Fruit fly (Drosophila melanogaster): ENCODE data around the gene dos.
A peak's percentile ranks its signal among the peaks of the same experiment; 100 is the strongest.

The dos gene

dm6 chr3L:2568274-2568673, 20.9 kb upstream of the dos start:
- TF ChIP-seq tj (GFP tag; optimal IDR thresholded peaks at IDR 0.05) = peak; percentile 5
- no peak for TF ChIP-seq pad (GFP tag; optimal IDR thresholded peaks at IDR 0.05)

dm6 chr3L:2570269-2570723, 18.9 kb upstream of the dos start:
- peak; percentile 81 for TF ChIP-seq CG33017 (tag; optimal IDR thresholded peaks at IDR 0.05)
- peak; percentile 80 for TF ChIP-seq CG11617 (GFP tag; optimal IDR thresholded peaks at IDR 0.05)
- peak; percentile 43 for TF ChIP-seq pad (GFP tag; optimal IDR thresholded peaks at IDR 0.05)
- TF ChIP-seq ovo (GFP tag; optimal IDR thresholded peaks at IDR 0.05) = no peak
- TF ChIP-seq CG12768 (GFP tag; optimal IDR thresholded peaks at IDR 0.05) = peak; percentile 19
- TF ChIP-seq Hr96 (GFP tag; optimal IDR thresholded peaks at IDR 0.05) = peak; percentile 65
- no peak for TF ChIP-seq CG5204 (GFP tag; optimal IDR thresholded peaks at IDR 0.05)
- peak; percentile 31 for TF ChIP-seq CG1620 (GFP tag; optimal IDR thresholded peaks at IDR 0.05)
- peak; percentile 84 for TF ChIP-seq CG14711 (tag; optimal IDR thresholded peaks at IDR 0.05)
- TF ChIP-seq cic (GFP tag; optimal IDR thresholded peaks at IDR 0.05) = no peak
- TF ChIP-seq kay (GFP tag; ENCODE audit: borderline replicate concordance) = no peak
- TF ChIP-seq Crg-1 (GFP tag; optimal IDR thresholded peaks at IDR 0.05) = peak; percentile 41
- TF ChIP-seq toe (GFP tag; optimal IDR thresholded peaks at IDR 0.05) = no peak
- TF ChIP-seq Mnt (GFP tag; optimal IDR thresholded peaks at IDR 0.05) = peak; percentile 56
- TF ChIP-seq tj (GFP tag; optimal IDR thresholded peaks at IDR 0.05) = peak; percentile 97
- TF ChIP-seq Clk (GFP tag; optimal IDR thresholded peaks at IDR 0.05) = no peak
- no peak for TF ChIP-seq cnc (optimal IDR thresholded peaks at IDR 0.05)
- peak; percentile 88 for TF ChIP-seq bab1 (GFP tag; optimal IDR thresholded peaks at IDR 0.05)
- peak; percentile 92 for TF ChIP-seq CG7101 (tag; optimal IDR thresholded peaks at IDR 0.05)
- TF ChIP-seq CG7045 (GFP tag; optimal IDR thresholded peaks at IDR 0.05) = peak; percentile 56

- TF ChIP-seq CG7101 (tag; optimal IDR thresholded peaks at IDR 0.05) = peak; percentile 27
- peak; percentile 62 for TF ChIP-seq CG7045 (GFP tag; optimal IDR thresholded peaks at IDR 0.05)
- no peak for TF ChIP-seq bab1 (GFP tag; optimal IDR thresholded peaks at IDR 0.05)
- TF ChIP-seq CG1620 (GFP tag; optimal IDR thresholded peaks at IDR 0.05) = no peak
- TF ChIP-seq ovo (GFP tag; optimal IDR thresholded peaks at IDR 0.05) = no peak
- TF ChIP-seq CG14711 (tag; optimal IDR thresholded peaks at IDR 0.05) = peak; percentile 33
- no peak for TF ChIP-seq Crg-1 (GFP tag; optimal IDR thresholded peaks at IDR 0.05)
- no peak for TF ChIP-seq CG5204 (GFP tag; optimal IDR thresholded peaks at IDR 0.05)
- no peak for TF ChIP-seq toe (GFP tag; optimal IDR thresholded peaks at IDR 0.05)
- TF ChIP-seq CG33017 (tag; optimal IDR thresholded peaks at IDR 0.05) = no peak
- TF ChIP-seq kay (GFP tag; ENCODE audit: borderline replicate concordance) = no peak
- TF ChIP-seq Clk (GFP tag; optimal IDR thresholded peaks at IDR 0.05) = no peak
- no peak for TF ChIP-seq tj (GFP tag; optimal IDR thresholded peaks at IDR 0.05)
- TF ChIP-seq CG12768 (GFP tag; optimal IDR thresholded peaks at IDR 0.05) = peak; percentile 80
- no peak for TF ChIP-seq Hr96 (GFP tag; optimal IDR thresholded peaks at IDR 0.05)
- no peak for TF ChIP-seq Mnt (GFP tag; optimal IDR thresholded peaks at IDR 0.05)
- TF ChIP-seq pad (GFP tag; optimal IDR thresholded peaks at IDR 0.05) = no peak
These were observed 17.2 kb upstream of the dos start for dm6 chr3L:2571975-2572374.

dm6 chr3L:2572907-2573591, 16.2 kb upstream of the dos start:
- TF ChIP-seq kay (GFP tag; ENCODE audit: borderline replicate concordance) (peak; percentile 98), toe (GFP tag; optimal IDR thresholded peaks at IDR 0.05) (no peak), CG12768 (GFP tag; optimal IDR thresholded peaks at IDR 0.05) (no peak), CG33017 (tag; optimal IDR thresholded peaks at IDR 0.05) (peak; percentile 27), Clk (GFP tag; optimal IDR thresholded peaks at IDR 0.05) (no peak), CG11617 (GFP tag; optimal IDR thresholded peaks at IDR 0.05) (peak; percentile 0), Crg-1 (GFP tag; optimal IDR thresholded peaks at IDR 0.05) (peak; percentile 13), cic (GFP tag; optimal IDR thresholded peaks at IDR 0.05) (peak; percentile 69)

dm6 chr3L:2574716-2575115, 14.5 kb upstream of the dos start:
- TF ChIP-seq tj (GFP tag; optimal IDR thresholded peaks at IDR 0.05) (peak; percentile 94), CG5204 (GFP tag; optimal IDR thresholded peaks at IDR 0.05) (no peak)

- TF ChIP-seq pad (GFP tag; optimal IDR thresholded peaks at IDR 0.05) (no peak), bab1 (GFP tag; optimal IDR thresholded peaks at IDR 0.05) (no peak), cic (GFP tag; optimal IDR thresholded peaks at IDR 0.05) (no peak), kay (GFP tag; ENCODE audit: borderline replicate concordance) (peak; percentile 53), CG7045 (GFP tag; optimal IDR thresholded peaks at IDR 0.05) (no peak), CG7101 (tag; optimal IDR thresholded peaks at IDR 0.05) (no peak)
These were observed 14.0 kb upstream of the dos start for dm6 chr3L:2575240-2575639.

dm6 chr3L:2577096-2577831, 11.9 kb upstream of the dos start:
- TF ChIP-seq ovo (GFP tag; optimal IDR thresholded peaks at IDR 0.05) = no peak
- TF ChIP-seq bab1 (GFP tag; optimal IDR thresholded peaks at IDR 0.05) = no peak
- TF ChIP-seq kay (GFP tag; ENCODE audit: borderline replicate concordance) = peak; percentile 53
